Worm (Caenorhabditis elegans) whole organism, L4/young adult: Measurements from ENCODE around the gene F57A8.1.

Experiments used
- W03F9.2 ChIP-seq: fragments of 150-350 bp; optimal IDR thresholded peaks from 2 replicates; lab custom pipeline; 2014; ENCODE audit warnings: missing biosample characterization, missing genetic modification characterization
- dao-5 ChIP-seq: sonication (generic microtip); optimal IDR thresholded peaks from 2 replicates; lab custom pipeline; 2016; ENCODE audit warnings: missing genotype, missing genetic modification characterization, moderate library complexity, missing compliant biosample characterization
- him-1 ChIP-seq: sonication (generic microtip); optimal IDR thresholded peaks from 2 replicates; lab custom pipeline; 2016; ENCODE audit warnings: missing genotype, missing genetic modification reagents, missing genetic modification characterization, missing compliant biosample characterization

- TF ChIP-seq him-1 (no peak), dao-5 (tag; lab: Kevin White, UChicago) (no peak), W03F9.2 (no peak)
These were observed 36.4 kb upstream of the F57A8.1 start, which contains the start of gene K08H10.10 for ce11 chrV:10000760-10001159.
